Fruit fly (Drosophila melanogaster): Measurements from ENCODE around the gene CG43760.

DNA sequence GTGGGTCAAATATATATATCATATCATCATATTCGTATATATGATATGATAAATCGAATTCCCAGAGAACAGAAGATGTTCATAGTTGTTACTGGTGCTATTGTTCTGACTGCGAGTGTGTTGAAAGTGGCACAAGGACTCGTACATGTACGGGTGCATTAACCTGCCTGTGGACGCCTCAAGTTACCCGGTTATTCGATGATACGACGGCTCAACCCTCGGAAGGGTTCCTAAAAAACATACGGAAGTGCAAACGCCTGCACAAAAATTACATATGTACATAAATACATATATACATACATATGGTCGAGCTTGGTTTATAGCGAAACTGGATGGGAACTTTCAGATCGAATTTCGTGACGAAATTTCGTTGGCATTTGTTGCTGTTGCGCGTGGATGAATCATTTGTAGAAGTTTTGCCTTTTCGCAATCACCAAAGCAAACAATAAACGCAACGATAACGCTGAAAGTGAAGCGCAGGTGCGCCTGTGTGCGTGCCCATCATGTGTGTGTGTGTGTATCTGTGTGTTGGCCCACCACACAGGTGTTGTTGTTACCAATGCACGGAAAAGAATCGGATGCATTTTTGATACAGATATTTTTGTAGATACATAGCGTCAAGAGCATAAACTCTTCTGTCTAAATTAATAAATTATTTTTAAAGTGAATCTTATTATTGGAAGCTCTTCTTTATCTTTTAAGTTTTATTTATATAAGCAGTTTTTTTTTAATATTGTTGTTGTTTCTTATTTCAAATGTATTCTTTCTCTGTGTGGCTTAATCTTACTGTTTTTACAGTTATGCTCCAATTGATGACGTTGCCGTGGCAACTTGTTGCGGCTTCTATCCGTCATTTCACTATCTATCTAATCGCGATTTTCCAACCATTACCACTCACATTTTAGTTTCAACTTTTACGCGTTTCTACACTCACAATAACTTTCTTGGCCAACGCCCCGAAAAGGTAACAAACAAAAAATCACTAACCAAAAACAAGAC lies 14.9 kb downstream of the CG43760 start:
- TF ChIP-seq CG8478 (optimal IDR thresholded peaks at IDR 0.05) (no peak), pan (optimal IDR thresholded peaks at IDR 0.05) (no peak), psq (optimal IDR thresholded peaks at IDR 0.05) (no peak), Dll (optimal IDR thresholded peaks at IDR 0.05) (no peak), usp (GFP tag; optimal IDR thresholded peaks at IDR 0.05) (no peak)

Data from whole organism.